Worm (Caenorhabditis elegans) whole organism, early embryonic: ENCODE measurements around the gene str-3.

Experiments
- B0310.2 ChIP-seq: sonication (generic microtip); optimal IDR thresholded peaks from 2 replicates; lab custom pipeline; 2016; ENCODE audit warnings: mild to moderate bottlenecking, missing genetic modification characterization, missing compliant biosample characterization
- F13C5.2 ChIP-seq: sonication (generic microtip); optimal IDR thresholded peaks from 2 replicates; lab custom pipeline; 2017; ENCODE audit warnings: mild to moderate bottlenecking, missing genetic modification characterization, inconsistent platforms, missing compliant biosample characterization
- aly-1 ChIP-seq: sonication (generic microtip); optimal IDR thresholded peaks from 2 replicates; lab custom pipeline; 2016; ENCODE audit warnings: missing genetic modification characterization, missing compliant biosample characterization
- ama-1 ChIP-seq: fragments of 150-350 bp; optimal IDR thresholded peaks from 2 replicates; lab custom pipeline; 2014
- ceh-13 ChIP-seq: fragments of 200-800 bp; sonication (Bioruptor generic); optimal IDR thresholded peaks from 2 replicates; lab custom pipeline; 2018; ENCODE audit warnings: mild to moderate bottlenecking, missing genetic modification characterization, missing compliant biosample characterization
- ceh-36 ChIP-seq: sonication (generic microtip); optimal IDR thresholded peaks from 2 replicates; lab custom pipeline; 2016; ENCODE audit warnings: missing genetic modification characterization, inconsistent platforms, missing compliant biosample characterization
- ets-7 ChIP-seq: sonication (generic microtip); optimal IDR thresholded peaks from 2 replicates; lab custom pipeline; 2016; ENCODE audit warnings: missing genotype, missing genetic modification characterization, missing compliant biosample characterization
- flt-1 ChIP-seq: fragments of 200-800 bp; sonication (Bioruptor generic); IDR thresholded peaks from 2 replicates; pipeline ENCODE4 v1.3.6; 2022; ENCODE audit warnings: missing genetic modification characterization, missing compliant biosample characterization
- hmbx-1 ChIP-seq: sonication (generic microtip); optimal IDR thresholded peaks from 2 replicates; lab custom pipeline; 2016; ENCODE audit warnings: mild to moderate bottlenecking, missing genetic modification characterization, missing compliant biosample characterization
- hmg-4 ChIP-seq: fragments of 200-800 bp; sonication (Bioruptor generic); optimal IDR thresholded peaks from 2 replicates; lab custom pipeline; 2018; ENCODE audit warnings: mild to moderate bottlenecking, missing genetic modification characterization, missing compliant biosample characterization
- hnd-1 ChIP-seq: sonication (generic microtip); optimal IDR thresholded peaks from 2 replicates; lab custom pipeline; 2016; ENCODE audit warnings: missing genetic modification characterization, missing compliant biosample characterization
- pes-1 ChIP-seq: fragments of 200-800 bp; sonication (Bioruptor generic); IDR thresholded peaks from 2 replicates; pipeline ENCODE4 v1.3.6; 2022; ENCODE audit warnings: missing genetic modification reagents, missing genetic modification characterization, missing compliant biosample characterization
- scrt-1 ChIP-seq: fragments of 200-800 bp; sonication (Bioruptor generic); IDR thresholded peaks from 2 replicates; pipeline ENCODE4 v1.3.6; 2022; ENCODE audit warnings: missing genetic modification characterization, missing compliant biosample characterization
- sea-1 ChIP-seq: fragments of 200-800 bp; sonication (Bioruptor generic); conservative IDR thresholded peaks from 2 replicates; pipeline ENCODE4 v1.3.6; 2022; ENCODE audit warnings: missing genetic modification characterization, missing compliant biosample characterization
- tbx-11 ChIP-seq: fragments of 200-800 bp; sonication (Bioruptor generic); IDR thresholded peaks from 2 replicates; pipeline ENCODE4 v1.3.6; 2022; ENCODE audit warnings: missing genetic modification characterization, missing compliant biosample characterization
- tbx-37 ChIP-seq: fragments of 200-800 bp; sonication (Bioruptor generic); conservative IDR thresholded peaks from 2 replicates; pipeline ENCODE4 v1.3.6; 2022; ENCODE audit warnings: missing genetic modification reagents, missing genetic modification characterization, missing compliant biosample characterization
- tra-4 ChIP-seq: sonication (generic microtip); optimal IDR thresholded peaks from 2 replicates; lab custom pipeline; 2017; ENCODE audit warnings: missing genetic modification characterization, missing compliant biosample characterization

str-3 gene

ce11 chrIV:11118837-11119491, 18.8 kb upstream of the str-3 start, which contains the start of the genes imp-2 and enpl-1:
Gene imp-2, minus strand, starts transcription at chrIV:11118887.
Gene enpl-1, plus strand, starts transcription at chrIV:11119298.
- TF ChIP-seq aly-1 (peak; percentile 60), F13C5.2 (peak; percentile 86), ets-7 (tag; lab: Kevin White, UChicago) (no peak), hmg-4 (GFP tag; lab: Kevin White, UChicago) (peak; percentile 68), flt-1 (GFP tag; lab: Robert Waterston, UW) (0 out of 2 replicates have a peak, but pooled peaks have one; percentile 36), ceh-36 (tag; lab: Kevin White, UChicago) (no peak), ama-1 (lab: Kevin White, UChicago) (no peak), sea-1 (GFP tag; lab: Robert Waterston, UW) (no peak)

- TF ChIP-seq flt-1 (GFP tag; lab: Robert Waterston, UW) (no peak), F13C5.2 (no peak), hmg-4 (GFP tag; lab: Kevin White, UChicago) (no peak), ama-1 (lab: Kevin White, UChicago) (no peak), tra-4 (tag; lab: Kevin White, UChicago) (no peak), tbx-37 (GFP tag; lab: Robert Waterston, UW) (no peak)
Measured at ce11 chrIV:11112641-11113040, 12.5 kb upstream of the str-3 start, which contains the start of gene clc-9. Gene clc-9, plus strand, starts transcription at chrIV:11112941.

ce11 chrIV:11111898-11112297, 11.7 kb upstream of the str-3 start:
- TF ChIP-seq ama-1 (lab: Kevin White, UChicago) (no peak), hnd-1 (tag; lab: Kevin White, UChicago) (no peak), ceh-13 (GFP tag; lab: Kevin White, UChicago) (no peak), B0310.2 (tag; lab: Kevin White, UChicago) (no peak), tbx-37 (GFP tag; lab: Robert Waterston, UW) (no peak), F13C5.2 (no peak), aly-1 (no peak), flt-1 (GFP tag; lab: Robert Waterston, UW) (no peak), hmg-4 (GFP tag; lab: Kevin White, UChicago) (no peak), tbx-11 (GFP tag; lab: Robert Waterston, UW) (no peak), ets-7 (tag; lab: Kevin White, UChicago) (no peak)

ce11 chrIV:11110995-11111619, 10.9 kb upstream of the str-3 start, which contains the start of gene rps-5:
Gene rps-5, minus strand, starts transcription at chrIV:11111045.
- TF ChIP-seq ets-7 (tag; lab: Kevin White, UChicago): no peak
- no peak for TF ChIP-seq aly-1
- no peak for TF ChIP-seq ama-1 (lab: Kevin White, UChicago)
- TF ChIP-seq hnd-1 (tag; lab: Kevin White, UChicago): no peak
- TF ChIP-seq tbx-11 (GFP tag; lab: Robert Waterston, UW): no peak
- TF ChIP-seq ceh-13 (GFP tag; lab: Kevin White, UChicago): no peak
- no peak for TF ChIP-seq flt-1 (GFP tag; lab: Robert Waterston, UW)
- TF ChIP-seq B0310.2 (tag; lab: Kevin White, UChicago): no peak
- no peak for TF ChIP-seq pes-1 (GFP tag; lab: Robert Waterston, UW)
- no peak for TF ChIP-seq tra-4 (tag; lab: Kevin White, UChicago)
- TF ChIP-seq sea-1 (GFP tag; lab: Robert Waterston, UW): no peak
- TF ChIP-seq ceh-36 (tag; lab: Kevin White, UChicago): no peak
- no peak for TF ChIP-seq scrt-1 (GFP tag; lab: Robert Waterston, UW)
- TF ChIP-seq tbx-37 (GFP tag; lab: Robert Waterston, UW): no peak
- no peak for TF ChIP-seq hmbx-1 (tag; lab: Kevin White, UChicago)
- no peak for TF ChIP-seq hmg-4 (GFP tag; lab: Kevin White, UChicago)
- no peak for TF ChIP-seq F13C5.2

- TF ChIP-seq aly-1 (no peak), pes-1 (GFP tag; lab: Robert Waterston, UW) (no peak), tra-4 (tag; lab: Kevin White, UChicago) (no peak)
Measured at ce11 chrIV:11109771-11110170, 9.6 kb upstream of the str-3 start, which contains the start of gene pigk-1. Gene pigk-1, minus strand, starts transcription at chrIV:11110018.

- no peak for TF ChIP-seq B0310.2 (tag; lab: Kevin White, UChicago)
- TF ChIP-seq ceh-13 (GFP tag; lab: Kevin White, UChicago): no peak
- TF ChIP-seq flt-1 (GFP tag; lab: Robert Waterston, UW): no peak
- no peak for TF ChIP-seq hmbx-1 (tag; lab: Kevin White, UChicago)
- no peak for TF ChIP-seq hmg-4 (GFP tag; lab: Kevin White, UChicago)
- TF ChIP-seq ama-1 (lab: Kevin White, UChicago): no peak
- no peak for TF ChIP-seq ceh-36 (tag; lab: Kevin White, UChicago)
- no peak for TF ChIP-seq tbx-37 (GFP tag; lab: Robert Waterston, UW)
- no peak for TF ChIP-seq scrt-1 (GFP tag; lab: Robert Waterston, UW)
- TF ChIP-seq tbx-11 (GFP tag; lab: Robert Waterston, UW): no peak
- TF ChIP-seq ets-7 (tag; lab: Kevin White, UChicago): no peak
- no peak for TF ChIP-seq tra-4 (tag; lab: Kevin White, UChicago)
- no peak for TF ChIP-seq sea-1 (GFP tag; lab: Robert Waterston, UW)
Measured at ce11 chrIV:11105724-11106123, 5.6 kb upstream of the str-3 start, which contains the start of gene srlf-24. Gene srlf-24, minus strand, starts transcription at chrIV:11105824.

- TF ChIP-seq aly-1: no peak
Measured at ce11 chrIV:11103501-11103900, 3.3 kb upstream of the str-3 start.
